Fruit fly (Drosophila melanogaster): Measurements from ENCODE around the gene ush.

DNA sequence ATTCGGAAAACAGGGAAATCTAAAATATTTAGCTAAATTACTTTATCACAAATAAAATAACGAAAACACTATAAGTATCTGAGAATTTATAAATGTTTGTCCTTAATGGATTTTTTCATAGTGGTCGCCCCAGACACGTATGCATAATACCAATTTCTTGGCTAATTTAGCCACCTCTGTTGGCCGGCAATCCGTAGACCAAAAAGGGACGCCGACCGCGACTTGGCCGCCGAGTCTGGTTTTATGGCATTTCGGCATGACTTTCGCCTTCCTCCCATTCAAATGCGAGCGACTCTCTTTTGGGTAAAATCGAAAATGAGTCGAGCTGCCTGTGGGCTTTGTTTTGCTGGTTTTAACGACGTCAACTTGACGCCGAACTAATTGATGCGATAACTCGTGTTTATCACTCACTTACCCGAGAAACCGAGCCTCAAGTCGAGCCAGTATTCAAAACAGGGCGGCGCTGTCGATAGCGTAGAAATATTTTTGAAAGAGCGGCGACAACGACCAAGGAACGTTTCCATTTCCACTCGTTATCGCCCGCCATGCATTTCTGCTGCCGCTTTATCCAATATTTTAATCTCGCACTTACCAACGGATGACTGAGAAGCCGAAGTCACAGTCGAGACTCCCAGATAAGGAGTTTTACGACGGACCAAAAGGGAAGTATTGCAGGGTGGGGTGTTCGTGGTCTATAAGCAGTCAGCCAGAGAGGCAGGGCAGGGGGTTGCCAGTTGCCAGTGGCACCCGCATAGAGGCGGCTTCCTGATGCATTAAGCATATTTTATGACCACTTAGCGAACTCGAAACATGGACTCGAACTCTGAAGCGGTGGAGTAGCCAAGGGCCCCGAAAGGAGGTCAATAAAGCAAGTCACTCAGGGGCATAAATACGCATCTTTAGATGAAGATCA, 43.2 kb downstream of the ush start:
- no peak for TF ChIP-seq Hr4 (GFP tag; optimal IDR thresholded peaks at IDR 0.05)
- no peak for TF ChIP-seq fkh (GFP tag; optimal IDR thresholded peaks at IDR 0.05)
- TF ChIP-seq Blimp-1 (GFP tag; optimal IDR thresholded peaks at IDR 0.05) = no peak
- TF ChIP-seq eg (GFP tag; IDR thresholded peaks at IDR 0.05) = no peak
- peak; percentile 54 for TF ChIP-seq Eip78C (GFP tag)
- no peak for TF ChIP-seq CG9139 (GFP tag; optimal IDR thresholded peaks at IDR 0.05)
- no peak for TF ChIP-seq Ets21C (GFP tag; optimal IDR thresholded peaks at IDR 0.05)
- TF ChIP-seq CG11902 (GFP tag; optimal IDR thresholded peaks at IDR 0.05) = no peak
- TF ChIP-seq CG11294 (GFP tag; IDR thresholded peaks at IDR 0.05) = no peak
- TF ChIP-seq fd59A (GFP tag; optimal IDR thresholded peaks at IDR 0.05) = no peak
- no peak for TF ChIP-seq CG16779 (tag; optimal IDR thresholded peaks at IDR 0.05)
- TF ChIP-seq CG34406 (GFP tag; optimal IDR thresholded peaks at IDR 0.05) = no peak
